Worm (Caenorhabditis elegans) whole organism, L1 larva: Measurements from ENCODE around the gene W01F3.2.

Experiments used
- Y116A8C.19 ChIP-seq: sonication (generic microtip); optimal IDR thresholded peaks from 2 replicates; lab custom pipeline; 2016; ENCODE audit warnings: missing compliant biosample characterization, missing genetic modification characterization, borderline replicate concordance
- elt-3 ChIP-seq, 6 experiments: fragments of 150-350 bp in 1 of 6; sonication (generic microtip); optimal IDR thresholded peaks; 2 replicates each; lab custom pipeline; 2017 to 2018; ENCODE audit warnings: missing biosample characterization in 6 of 6, missing genetic modification characterization in 6 of 6, inconsistent platforms in 1 of 6
- fkh-4 ChIP-seq: sonication (generic microtip); optimal IDR thresholded peaks from 2 replicates; lab custom pipeline; 2016; ENCODE audit warnings: missing compliant biosample characterization, missing genetic modification characterization, borderline replicate concordance
- lir-3 ChIP-seq: sonication (generic microtip); optimal IDR thresholded peaks from 2 replicates; lab custom pipeline; 2016; ENCODE audit warnings: mild to moderate bottlenecking, missing genetic modification characterization, moderate library complexity, missing compliant biosample characterization; ENCODE audit not compliant: poor library complexity
- nhr-237 ChIP-seq: fragments of 150-350 bp; optimal IDR thresholded peaks from 2 replicates; lab custom pipeline; 2014; ENCODE audit warnings: missing biosample characterization, missing genetic modification characterization
- nhr-76 ChIP-seq: sonication (generic microtip); optimal IDR thresholded peaks from 2 replicates; lab custom pipeline; 2017; ENCODE audit warnings: missing biosample characterization, missing genetic modification characterization
- snu-23 ChIP-seq: sonication (generic microtip); optimal IDR thresholded peaks from 2 replicates; lab custom pipeline; 2016; ENCODE audit warnings: missing genetic modification characterization, missing compliant biosample characterization

DNA sequence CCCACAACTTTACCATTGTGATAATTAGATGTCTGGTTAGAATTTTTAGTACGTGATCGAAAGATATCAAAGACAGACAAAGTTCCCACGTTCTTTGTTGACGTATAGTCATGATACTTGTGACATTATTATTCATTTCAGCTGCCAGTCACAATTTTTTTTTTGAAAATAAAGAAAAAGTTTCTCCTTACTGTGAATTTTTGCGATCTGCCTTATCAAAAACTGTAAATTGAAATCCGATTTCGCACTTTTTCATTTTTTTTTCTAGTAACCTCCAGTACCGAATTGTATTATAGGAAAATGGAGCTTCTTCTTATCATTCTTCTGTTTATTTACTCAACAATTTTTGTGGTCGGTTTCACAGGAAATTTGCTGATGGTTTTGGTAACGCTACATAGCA lies 21.0 kb downstream of the W01F3.2 start, which contains the start of gene srsx-35:
- TF ChIP-seq fkh-4 (tag; lab: Kevin White, UChicago) (no peak), nhr-76 (tag; lab: Kevin White, UChicago) (no peak), lir-3 (tag; lab: Kevin White, UChicago) (no peak), snu-23 (no peak), elt-3 (tag; optimal IDR thresholded peaks at IDR 0.05; lab: Kevin White, UChicago) (no peak), nhr-237 (tag; lab: Kevin White, UChicago) (no peak), Y116A8C.19 (tag; lab: Kevin White, UChicago) (no peak)
